Worm (Caenorhabditis elegans): ENCODE results near the gene twk-11.

The twk-11 gene

DNA sequence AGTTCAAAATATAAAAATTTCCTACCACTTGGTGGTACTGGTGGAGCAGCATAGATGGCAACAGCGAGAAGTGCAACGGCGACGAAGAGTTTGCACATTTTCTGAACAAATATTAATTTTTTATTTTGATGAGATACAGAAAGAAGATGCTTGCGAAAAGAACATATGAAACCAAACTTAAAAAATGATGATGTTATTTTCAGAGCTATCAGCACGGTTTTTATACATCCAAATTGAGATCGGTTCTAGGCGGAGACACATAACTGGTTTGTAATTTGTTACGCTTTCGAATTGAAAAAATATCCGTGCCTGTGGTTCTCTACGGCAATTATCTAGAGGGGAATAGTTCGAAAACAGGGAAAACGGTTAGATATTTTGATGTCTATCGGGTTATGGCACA lies 16.7 kb upstream of the twk-11 start, which contains the start of gene txt-17:
Gene txt-17, minus strand, starts transcription at position 101 of the 400 bp plus-strand sequence.
- no peak for TF ChIP-seq scrt-1 (GFP tag; IDR thresholded peaks at IDR 0.05)
- no peak for TF ChIP-seq pes-1 (GFP tag; IDR thresholded peaks at IDR 0.05)
- TF ChIP-seq hnd-1 (tag; optimal IDR thresholded peaks at IDR 0.05), result no peak
- TF ChIP-seq ceh-13 (GFP tag; optimal IDR thresholded peaks at IDR 0.05), result no peak
- TF ChIP-seq ama-1 (optimal IDR thresholded peaks at IDR 0.05), result no peak
- TF ChIP-seq ets-7 (tag; optimal IDR thresholded peaks at IDR 0.05), result no peak
- no peak for TF ChIP-seq tbx-11 (GFP tag; IDR thresholded peaks at IDR 0.05)

DNA sequence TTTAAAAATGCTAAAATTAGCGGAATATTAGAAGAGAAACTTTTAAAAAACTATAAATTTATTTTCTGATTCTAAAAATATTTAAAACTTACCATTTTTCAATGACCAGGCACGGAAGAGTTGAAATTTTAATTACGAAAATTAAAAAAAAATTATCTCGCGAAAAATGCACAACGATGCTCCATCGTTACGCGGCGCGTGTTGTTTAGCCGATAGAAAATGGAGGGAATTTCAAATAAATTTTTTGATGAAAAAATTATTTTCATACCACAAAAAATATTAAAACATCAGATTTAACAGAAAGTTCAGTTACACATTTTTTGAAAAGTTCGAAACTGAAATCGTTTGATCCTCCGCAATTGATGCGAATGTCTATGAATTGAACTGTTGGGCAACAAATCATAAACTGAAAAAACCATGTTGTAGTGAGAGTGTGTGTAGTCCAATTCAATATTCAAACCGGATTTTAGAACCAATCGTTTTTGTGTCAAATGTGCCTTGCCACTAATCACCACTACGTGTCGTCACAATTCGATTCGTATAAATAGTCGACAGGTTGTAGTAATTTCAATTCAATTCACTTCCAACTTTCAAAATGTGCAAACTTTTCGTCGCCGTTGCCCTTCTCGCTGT lies 14.9 kb upstream of the twk-11 start, which contains the start of the genes tofu-2 and spig-1:
Gene tofu-2, minus strand, starts transcription at position 116 of the 633 bp plus-strand sequence.
Gene spig-1, plus strand, starts transcription at position 583 of the 633 bp plus-strand sequence.
- no peak for TF ChIP-seq sea-1 (GFP tag; conservative IDR thresholded peaks at IDR 0.05)
- no peak for TF ChIP-seq hmg-4 (GFP tag; optimal IDR thresholded peaks at IDR 0.05)
- TF ChIP-seq ama-1 (optimal IDR thresholded peaks at IDR 0.05), result no peak
- TF ChIP-seq hnd-1 (tag; optimal IDR thresholded peaks at IDR 0.05), result no peak
- TF ChIP-seq tbx-37 (GFP tag; conservative IDR thresholded peaks at IDR 0.05), result no peak
- no peak for TF ChIP-seq scrt-1 (GFP tag; IDR thresholded peaks at IDR 0.05)
- no peak for TF ChIP-seq F13C5.2 (tag; optimal IDR thresholded peaks at IDR 0.05)
- TF ChIP-seq hmbx-1 (tag; optimal IDR thresholded peaks at IDR 0.05), result no peak
- no peak for TF ChIP-seq flt-1 (GFP tag; IDR thresholded peaks at IDR 0.05)

ce11 chrV:7050153-7050552 lies 13.8 kb upstream of the twk-11 start:
- TF ChIP-seq aly-1 (tag; optimal IDR thresholded peaks at IDR 0.05), result no peak
- TF ChIP-seq ceh-36 (tag; optimal IDR thresholded peaks at IDR 0.05), result no peak
- no peak for TF ChIP-seq hnd-1 (tag; optimal IDR thresholded peaks at IDR 0.05)
- TF ChIP-seq hmbx-1 (tag; optimal IDR thresholded peaks at IDR 0.05), result no peak
- no peak for TF ChIP-seq ceh-13 (GFP tag; optimal IDR thresholded peaks at IDR 0.05)
- TF ChIP-seq B0310.2 (tag; optimal IDR thresholded peaks at IDR 0.05), result no peak
- no peak for TF ChIP-seq F13C5.2 (tag; optimal IDR thresholded peaks at IDR 0.05)
- no peak for TF ChIP-seq sea-1 (GFP tag; conservative IDR thresholded peaks at IDR 0.05)
- TF ChIP-seq hmg-4 (GFP tag; optimal IDR thresholded peaks at IDR 0.05), result no peak
- TF ChIP-seq flt-1 (GFP tag; IDR thresholded peaks at IDR 0.05), result no peak
- TF ChIP-seq tbx-37 (GFP tag; conservative IDR thresholded peaks at IDR 0.05), result no peak
- no peak for TF ChIP-seq scrt-1 (GFP tag; IDR thresholded peaks at IDR 0.05)
- TF ChIP-seq ets-7 (tag; optimal IDR thresholded peaks at IDR 0.05), result no peak
- TF ChIP-seq tbx-11 (GFP tag; IDR thresholded peaks at IDR 0.05), result no peak
- no peak for TF ChIP-seq pes-1 (GFP tag; IDR thresholded peaks at IDR 0.05)
- no peak for TF ChIP-seq ama-1 (optimal IDR thresholded peaks at IDR 0.05)
- TF ChIP-seq tra-4 (tag; optimal IDR thresholded peaks at IDR 0.05), result no peak

DNA sequence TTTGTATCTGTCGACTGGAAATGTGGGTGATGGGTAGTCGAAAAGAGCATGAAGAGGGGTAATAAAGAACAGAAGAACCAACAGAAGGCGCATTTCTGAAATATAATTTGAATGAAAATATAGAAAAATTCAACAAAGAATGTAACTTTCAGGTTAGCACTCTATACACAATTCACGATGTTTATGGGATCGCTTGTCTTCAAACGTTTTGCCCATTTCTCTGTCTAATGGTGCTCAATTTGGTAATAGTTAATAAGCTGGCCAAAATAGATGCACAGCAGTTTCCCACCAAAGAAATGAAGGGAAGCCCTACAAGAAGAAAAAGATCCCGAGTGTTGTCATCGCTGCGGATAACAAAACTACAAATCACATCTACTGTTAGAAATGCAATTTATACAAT lies 11.1 kb upstream of the twk-11 start, which contains the start of gene F20A1.8:
Gene F20A1.8, minus strand, starts transcription at position 101 of the 400 bp plus-strand sequence.
- TF ChIP-seq ets-7 (tag; optimal IDR thresholded peaks at IDR 0.05) (no peak), tbx-37 (GFP tag; conservative IDR thresholded peaks at IDR 0.05) (no peak), ceh-36 (tag; optimal IDR thresholded peaks at IDR 0.05) (no peak), aly-1 (tag; optimal IDR thresholded peaks at IDR 0.05) (no peak)

DNA sequence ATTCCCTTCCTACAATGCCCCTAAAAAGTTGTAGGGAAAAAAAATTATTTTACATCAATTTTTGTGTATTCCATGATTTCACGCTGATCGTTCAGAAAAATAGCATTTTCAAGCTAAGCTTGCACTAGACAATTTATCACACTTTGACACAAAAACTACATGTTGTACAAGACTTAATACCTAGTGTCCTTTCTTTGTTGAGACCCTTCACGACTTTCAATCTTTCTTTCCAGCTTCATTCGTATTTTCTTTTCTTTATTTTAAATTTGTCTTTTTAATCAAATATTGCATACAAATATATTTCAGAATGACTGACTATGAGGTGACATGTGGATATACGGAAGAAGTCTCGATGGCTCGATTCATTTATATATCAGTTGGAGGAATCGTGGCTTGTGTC lies 9.6 kb upstream of the twk-11 start, which contains the start of gene F20A1.2:
Gene F20A1.2, plus strand, starts transcription at position 301 of the 400 bp plus-strand sequence.
- TF ChIP-seq tbx-37 (GFP tag; conservative IDR thresholded peaks at IDR 0.05), result no peak
- TF ChIP-seq flt-1 (GFP tag; IDR thresholded peaks at IDR 0.05), result no peak
- no peak for TF ChIP-seq ama-1 (optimal IDR thresholded peaks at IDR 0.05)
- no peak for TF ChIP-seq ceh-36 (tag; optimal IDR thresholded peaks at IDR 0.05)
- no peak for TF ChIP-seq tbx-11 (GFP tag; IDR thresholded peaks at IDR 0.05)
- TF ChIP-seq hnd-1 (tag; optimal IDR thresholded peaks at IDR 0.05), result no peak
- no peak for TF ChIP-seq ceh-13 (GFP tag; optimal IDR thresholded peaks at IDR 0.05)
- TF ChIP-seq hmbx-1 (tag; optimal IDR thresholded peaks at IDR 0.05), result no peak
- TF ChIP-seq sea-1 (GFP tag; conservative IDR thresholded peaks at IDR 0.05), result no peak
- no peak for TF ChIP-seq tra-4 (tag; optimal IDR thresholded peaks at IDR 0.05)
- TF ChIP-seq F13C5.2 (tag; optimal IDR thresholded peaks at IDR 0.05), result no peak
- TF ChIP-seq pes-1 (GFP tag; IDR thresholded peaks at IDR 0.05), result no peak
- TF ChIP-seq B0310.2 (tag; optimal IDR thresholded peaks at IDR 0.05), result no peak
- TF ChIP-seq ets-7 (tag; optimal IDR thresholded peaks at IDR 0.05), result no peak
- TF ChIP-seq hmg-4 (GFP tag; optimal IDR thresholded peaks at IDR 0.05), result no peak
- no peak for TF ChIP-seq scrt-1 (GFP tag; IDR thresholded peaks at IDR 0.05)
- TF ChIP-seq aly-1 (tag; optimal IDR thresholded peaks at IDR 0.05), result no peak

DNA sequence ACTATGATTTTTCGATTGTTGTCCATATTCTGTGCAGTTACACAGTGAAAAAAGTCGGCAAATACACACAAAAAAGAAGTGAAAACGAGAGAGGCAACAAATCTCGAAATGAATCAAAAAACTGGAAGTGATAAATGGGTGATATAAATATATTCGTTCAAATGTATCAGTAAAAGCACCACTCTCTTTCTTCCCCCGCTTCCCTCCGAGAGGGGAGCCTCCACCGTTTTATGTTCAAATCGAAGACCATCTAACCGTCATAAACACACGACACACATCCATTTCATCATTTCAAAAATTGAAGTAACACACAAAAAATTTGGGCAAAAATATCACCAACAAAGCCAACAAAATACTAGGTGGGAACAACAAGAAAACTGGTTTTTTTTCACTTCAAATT lies 9.3 kb downstream of the twk-11 start, which contains the start of gene F20A1.6:
Gene F20A1.6, minus strand, starts transcription at position 101 of the 400 bp plus-strand sequence.
- no peak for TF ChIP-seq ceh-36 (tag; optimal IDR thresholded peaks at IDR 0.05)
- no peak for TF ChIP-seq B0310.2 (tag; optimal IDR thresholded peaks at IDR 0.05)
- TF ChIP-seq pes-1 (GFP tag; IDR thresholded peaks at IDR 0.05), result no peak
- TF ChIP-seq tra-4 (tag; optimal IDR thresholded peaks at IDR 0.05), result no peak
- no peak for TF ChIP-seq hnd-1 (tag; optimal IDR thresholded peaks at IDR 0.05)
- TF ChIP-seq flt-1 (GFP tag; IDR thresholded peaks at IDR 0.05), result no peak
- no peak for TF ChIP-seq ama-1 (optimal IDR thresholded peaks at IDR 0.05)
- TF ChIP-seq sea-1 (GFP tag; conservative IDR thresholded peaks at IDR 0.05), result no peak
- TF ChIP-seq hmbx-1 (tag; optimal IDR thresholded peaks at IDR 0.05), result no peak
- TF ChIP-seq hmg-4 (GFP tag; optimal IDR thresholded peaks at IDR 0.05), result no peak

DNA sequence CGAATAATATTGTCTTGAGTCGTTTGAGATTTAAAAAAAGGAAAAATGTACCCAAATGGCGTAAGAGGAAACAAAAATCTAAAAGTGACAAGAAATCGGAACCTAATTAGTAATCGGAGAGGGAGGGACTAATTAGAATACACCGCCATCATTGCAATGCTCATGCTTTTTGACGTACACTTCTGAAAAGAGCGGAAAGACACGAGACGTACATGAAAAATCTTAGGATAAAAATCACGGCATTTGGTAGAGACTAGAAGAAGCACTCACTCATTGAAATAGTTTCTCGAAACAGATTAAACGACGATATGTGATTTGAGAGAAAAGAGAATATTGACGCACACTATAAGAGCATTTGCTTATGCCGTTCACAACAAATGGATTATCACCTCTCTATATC lies 13.4 kb downstream of the twk-11 start:
- TF ChIP-seq tbx-11 (GFP tag; IDR thresholded peaks at IDR 0.05) (no peak), ets-7 (tag; optimal IDR thresholded peaks at IDR 0.05) (no peak), ama-1 (optimal IDR thresholded peaks at IDR 0.05) (no peak), scrt-1 (GFP tag; IDR thresholded peaks at IDR 0.05) (no peak), hmbx-1 (tag; optimal IDR thresholded peaks at IDR 0.05) (no peak), aly-1 (tag; optimal IDR thresholded peaks at IDR 0.05) (no peak), flt-1 (GFP tag; IDR thresholded peaks at IDR 0.05) (no peak), ceh-13 (GFP tag; optimal IDR thresholded peaks at IDR 0.05) (no peak), ceh-36 (tag; optimal IDR thresholded peaks at IDR 0.05) (no peak), tbx-37 (GFP tag; conservative IDR thresholded peaks at IDR 0.05) (no peak), hnd-1 (tag; optimal IDR thresholded peaks at IDR 0.05) (no peak), tra-4 (tag; optimal IDR thresholded peaks at IDR 0.05) (no peak), sea-1 (GFP tag; conservative IDR thresholded peaks at IDR 0.05) (no peak), B0310.2 (tag; optimal IDR thresholded peaks at IDR 0.05) (no peak), pes-1 (GFP tag; IDR thresholded peaks at IDR 0.05) (no peak), hmg-4 (GFP tag; optimal IDR thresholded peaks at IDR 0.05) (no peak)

All from whole organism, early embryonic.